Fruit fly (Drosophila melanogaster) whole organism, pupa: ENCODE results near the gene fig.

Experiments
- CG10348 ChIP-seq: fragments of 200-800 bp; sonication (Bioruptor generic); IDR thresholded peaks from 2 replicates; pipeline ENCODE4 v1.3.6; 2022; ENCODE audit warnings: missing biosample characterization, missing genetic modification characterization
- CG12605 ChIP-seq: fragments of 200-800 bp; sonication (Bioruptor generic); IDR thresholded peaks from 2 replicates; pipeline ENCODE4 v1.3.6; 2022; ENCODE audit warnings: missing biosample characterization, missing genetic modification characterization
- CG14655 ChIP-seq: fragments of 200-800 bp; sonication (Bioruptor generic); optimal IDR thresholded peaks from 3 replicates; lab custom pipeline; 2017; ENCODE audit warnings: mild to moderate bottlenecking, missing biosample characterization, missing genetic modification reagents, missing genetic modification characterization
- CG15710 ChIP-seq: fragments of 200-800 bp; sonication (Bioruptor generic); optimal IDR thresholded peaks from 2 replicates; lab custom pipeline; 2018; ENCODE audit warnings: missing biosample characterization, mild to moderate bottlenecking, missing genetic modification characterization, moderate library complexity
- CG34367 ChIP-seq: fragments of 200-800 bp; sonication (Bioruptor generic); optimal IDR thresholded peaks from 2 replicates; lab custom pipeline; 2018; ENCODE audit warnings: missing biosample characterization, mild to moderate bottlenecking, missing genetic modification characterization
- CG8159 ChIP-seq: fragments of 200-800 bp; sonication (Bioruptor generic); optimal IDR thresholded peaks from 3 replicates; lab custom pipeline; 2018; ENCODE audit warnings: missing biosample characterization, mild to moderate bottlenecking, missing genetic modification characterization, moderate library complexity
- CG8301 ChIP-seq: fragments of 200-800 bp; sonication (Bioruptor generic); optimal IDR thresholded peaks from 2 replicates; lab custom pipeline; 2018; ENCODE audit warnings: missing biosample characterization, mild to moderate bottlenecking, missing genetic modification characterization
- D1 ChIP-seq: fragments of 200-800 bp; sonication (Bioruptor generic); optimal IDR thresholded peaks from 2 replicates; lab custom pipeline; 2018; ENCODE audit warnings: missing biosample characterization, mild to moderate bottlenecking, missing genetic modification characterization, moderate library complexity
- Ets98B ChIP-seq: fragments of 200-800 bp; sonication (Bioruptor generic); IDR thresholded peaks from 2 replicates; pipeline ENCODE4 v1.3.6; 2022; ENCODE audit warnings: missing biosample characterization, missing genetic modification characterization
- Pif1B ChIP-seq: fragments of 200-800 bp; sonication (Bioruptor generic); optimal IDR thresholded peaks from 3 replicates; lab custom pipeline; 2016; ENCODE audit warnings: missing biosample characterization, missing genetic modification characterization
- Snoo ChIP-seq: fragments of 200-800 bp; sonication (Bioruptor generic); optimal IDR thresholded peaks from 3 replicates; lab custom pipeline; 2017; ENCODE audit warnings: missing biosample characterization, mild to moderate bottlenecking, missing genetic modification characterization, inconsistent platforms
- gl ChIP-seq: fragments of 200-800 bp; sonication (Bioruptor generic); optimal IDR thresholded peaks from 2 replicates; lab custom pipeline; 2018; ENCODE audit warnings: missing biosample characterization, mild to moderate bottlenecking, missing genetic modification characterization
- rn ChIP-seq: fragments of 200-800 bp; sonication (Bioruptor generic); IDR thresholded peaks from 2 replicates; pipeline ENCODE4 v1.3.6; 2022; ENCODE audit warnings: missing biosample characterization, missing genetic modification characterization

dm6 chr3R:29770930-29771329 is 9.3 kb downstream of the fig start:
- TF ChIP-seq D1 (tag; lab: Kevin White, UChicago) (no peak), Ets98B (GFP tag; lab: Robert Waterston, UW) (no peak), CG12605 (GFP tag; lab: Robert Waterston, UW) (no peak), Pif1B (GFP tag; lab: Kevin White, UChicago) (no peak), CG10348 (no peak), CG15710 (no peak), CG8159 (tag; lab: Kevin White, UChicago) (no peak), Snoo (no peak), CG34367 (tag; lab: Kevin White, UChicago) (no peak), rn (no peak), gl (no peak), CG14655 (GFP tag; lab: Kevin White, UChicago) (no peak), CG8301 (tag; lab: Kevin White, UChicago) (no peak)
